Worm (Caenorhabditis elegans): ENCODE data around the gene F11A10.6.

DNA sequence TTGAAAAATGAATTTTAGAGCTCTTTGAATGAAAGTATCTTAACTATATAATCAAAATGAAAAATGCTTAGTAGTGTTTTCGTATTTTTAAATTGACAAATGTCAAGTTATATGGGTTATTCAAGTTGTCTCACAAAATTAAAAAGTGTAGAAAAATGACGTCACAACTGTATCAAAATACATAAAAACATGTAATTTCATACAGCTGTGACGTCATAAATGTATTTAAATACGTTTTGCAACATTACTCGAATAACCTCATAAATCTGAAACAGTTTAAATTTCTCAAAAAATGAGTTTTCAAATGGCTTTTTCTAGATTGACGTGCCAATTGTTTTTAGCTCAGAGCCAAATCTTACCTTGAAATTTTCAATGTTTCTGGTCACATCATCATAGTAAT is 20.3 kb upstream of the F11A10.6 start:
- TF ChIP-seq him-1 (tag; optimal IDR thresholded peaks at IDR 0.05), result no peak
- TF ChIP-seq W03F9.2 (tag; optimal IDR thresholded peaks at IDR 0.05), result no peak
- no peak for TF ChIP-seq dao-5 (tag; optimal IDR thresholded peaks at IDR 0.05)

All from whole organism, L4/young adult.